Fruit fly (Drosophila melanogaster): ENCODE data around the gene CecC.

CecC gene

dm6 chr3R:30195606-30196049 lies 20.7 kb upstream of the CecC start (continued):
- TF ChIP-seq crp (GFP tag; optimal IDR thresholded peaks at IDR 0.05) (no peak), vnd (GFP tag; IDR thresholded peaks at IDR 0.05; ENCODE audit: partially characterized antibody) (no peak), ash1 (GFP tag; optimal IDR thresholded peaks at IDR 0.05) (no peak), CG12236 (GFP tag; optimal IDR thresholded peaks at IDR 0.05) (no peak), Ada2b (GFP tag; IDR thresholded peaks at IDR 0.05) (peak; percentile 45), CG2202 (tag; optimal IDR thresholded peaks at IDR 0.05) (no peak), pzg (GFP tag; optimal IDR thresholded peaks at IDR 0.05) (peak; percentile 47), CG10321 (GFP tag; IDR thresholded peaks at IDR 0.05) (no peak), Elba2 (GFP tag; optimal IDR thresholded peaks at IDR 0.05) (no peak), CG3726 (GFP tag; IDR thresholded peaks at IDR 0.05) (no peak), CG8924 (tag; optimal IDR thresholded peaks at IDR 0.05) (no peak), pros (GFP tag; optimal IDR thresholded peaks at IDR 0.05) (no peak), CG10209 (GFP tag; optimal IDR thresholded peaks at IDR 0.05) (no peak), Fer3 (tag; optimal IDR thresholded peaks at IDR 0.05) (peak; percentile 14), fru (optimal IDR thresholded peaks at IDR 0.05) (no peak), abd-A (tag; optimal IDR thresholded peaks at IDR 0.05) (no peak), CG5245 (GFP tag; optimal IDR thresholded peaks at IDR 0.05) (peak; percentile 6), btn (GFP tag; optimal IDR thresholded peaks at IDR 0.05) (no peak), Dip2 (GFP tag; IDR thresholded peaks at IDR 0.05) (no peak), caup (GFP tag; optimal IDR thresholded peaks at IDR 0.05; ENCODE audit: severe bottlenecking) (peak; percentile 57), NfI (GFP tag; optimal IDR thresholded peaks at IDR 0.05) (peak; percentile 16), ken (GFP tag; IDR thresholded peaks at IDR 0.05) (peak; percentile 68; the same call in 2 of the 3 replicates), C15 (GFP tag; IDR thresholded peaks at IDR 0.05) (no peak), trem (tag; optimal IDR thresholded peaks at IDR 0.05) (no peak), Stat92E (GFP tag; optimal IDR thresholded peaks at IDR 0.05) (no peak), Dbx (GFP tag; IDR thresholded peaks at IDR 0.05) (peak; percentile 71; the same call in 2 of the 3 replicates), zen (tag; optimal IDR thresholded peaks at IDR 0.05) (no peak), CG30020 (tag; optimal IDR thresholded peaks at IDR 0.05) (no peak), disco-r (GFP tag; optimal IDR thresholded peaks at IDR 0.05) (no peak), CG13287 (GFP tag; IDR thresholded peaks at IDR 0.05; ENCODE audit: partially characterized antibody) (peak; percentile 54; the same call in 1 of the 2 replicates), CG1529 (GFP tag; optimal IDR thresholded peaks at IDR 0.05) (no peak), knrl (GFP tag; IDR thresholded peaks at IDR 0.05; ENCODE audit: partially characterized antibody) (no peak), slou (GFP tag; optimal IDR thresholded peaks at IDR 0.05) (no peak), CG17361 (GFP tag; IDR thresholded peaks at IDR 0.05) (0 out of 3 replicates have a peak, but pooled peaks have one; percentile 25), gce (GFP tag; IDR thresholded peaks at IDR 0.05) (0 out of 3 replicates have a peak, but pooled peaks have one; percentile 46), CG30403 (GFP tag; optimal IDR thresholded peaks at IDR 0.05) (peak; percentile 36), D19A (tag; optimal IDR thresholded peaks at IDR 0.05) (no peak), HHEX (GFP tag; optimal IDR thresholded peaks at IDR 0.05) (peak; percentile 14), sens (GFP tag) (no peak), her (GFP tag; optimal IDR thresholded peaks at IDR 0.05) (peak; percentile 72), repo (GFP tag; optimal IDR thresholded peaks at IDR 0.05) (no peak), gt (GFP tag; IDR thresholded peaks at IDR 0.05) (no peak), CG11696 (GFP tag; IDR thresholded peaks at IDR 0.05) (no peak), Atf3 (GFP tag; optimal IDR thresholded peaks at IDR 0.05) (peak; percentile 6), gfzf (GFP tag; optimal IDR thresholded peaks at IDR 0.05) (peak; percentile 33), CHES-1-like (GFP tag; optimal IDR thresholded peaks at IDR 0.05) (no peak), Hr78 (GFP tag; optimal IDR thresholded peaks at IDR 0.05) (peak in 1 of 2 experiments; percentile 4), pnt (GFP tag; optimal IDR thresholded peaks at IDR 0.05) (no peak), lola (GFP tag; optimal IDR thresholded peaks at IDR 0.05) (no peak), CG14441 (GFP tag; IDR thresholded peaks at IDR 0.05) (peak; percentile 46; the same call in 1 of the 2 replicates)

Data from whole organism, embryonic.